Fruit fly (Drosophila melanogaster) whole organism, embryonic: Measurements from ENCODE around the gene Atf3.

Experiments used
- ATbp ChIP-seq: fragments of 200-800 bp; sonication (Bioruptor generic); optimal IDR thresholded peaks from 2 replicates; lab custom pipeline; 2017; ENCODE audit warnings: missing biosample characterization, mild to moderate bottlenecking, missing genetic modification characterization, missing genetic modification reagents
- Abd-B ChIP-seq: fragments of 200-800 bp; sonication (Bioruptor generic); optimal IDR thresholded peaks from 2 replicates; lab custom pipeline; 2018; ENCODE audit warnings: missing biosample characterization, mild to moderate bottlenecking, missing genetic modification characterization, moderate library complexity
- Blimp-1 ChIP-seq: fragments of 200-800 bp; sonication (Bioruptor generic); optimal IDR thresholded peaks from 3 replicates; lab custom pipeline; 2018; ENCODE audit warnings: missing biosample characterization, missing genetic modification characterization, mild to moderate bottlenecking, moderate library complexity, missing genetic modification reagents
- CG1024 ChIP-seq: fragments of 200-800 bp; sonication (Bioruptor generic); IDR thresholded peaks from 2 replicates; pipeline ENCODE4 v1.3.6; 2022; ENCODE audit warnings: missing biosample characterization, missing genetic modification characterization
- CG11247 ChIP-seq: fragments of 200-800 bp; sonication (Bioruptor generic); IDR thresholded peaks from 2 replicates; pipeline ENCODE4 v1.3.6; 2022; ENCODE audit warnings: missing biosample characterization, missing genetic modification characterization
- CG12769 ChIP-seq: fragments of 200-800 bp; sonication (Bioruptor generic); optimal IDR thresholded peaks from 2 replicates; lab custom pipeline; 2019; ENCODE audit warnings: missing biosample characterization, mild to moderate bottlenecking, missing genetic modification characterization, moderate library complexity
- CG12942 ChIP-seq: fragments of 200-800 bp; sonication (Bioruptor generic); optimal IDR thresholded peaks from 3 replicates; lab custom pipeline; 2016; ENCODE audit warnings: missing biosample characterization, missing genetic modification characterization
- CG13424 ChIP-seq: fragments of 200-800 bp; sonication (Bioruptor generic); optimal IDR thresholded peaks from 2 replicates; lab custom pipeline; 2019; ENCODE audit warnings: missing biosample characterization, mild to moderate bottlenecking, missing genetic modification characterization, moderate library complexity
- CG14667 ChIP-seq: fragments of 200-800 bp; sonication (Bioruptor generic); IDR thresholded peaks from 2 replicates; pipeline ENCODE4 v1.3.6; 2022; ENCODE audit warnings: missing biosample characterization, missing genetic modification characterization
- CG14860 ChIP-seq: fragments of 200-800 bp; sonication (Bioruptor generic); IDR thresholded peaks from 3 replicates; pipeline ENCODE4 v1.3.6; 2022; ENCODE audit warnings: missing biosample characterization, missing genetic modification characterization; ENCODE audit not compliant: partially characterized antibody
- CG1647 ChIP-seq: fragments of 200-800 bp; sonication (Bioruptor generic); optimal IDR thresholded peaks from 3 replicates; lab custom pipeline; 2016; ENCODE audit warnings: missing biosample characterization, missing genetic modification characterization
- CG17359 ChIP-seq: fragments of 200-800 bp; sonication (Bioruptor generic); optimal IDR thresholded peaks from 3 replicates; lab custom pipeline; 2018; ENCODE audit warnings: missing biosample characterization, mild to moderate bottlenecking, missing genetic modification characterization, moderate library complexity
- CG2199 ChIP-seq: fragments of 200-800 bp; sonication (Bioruptor generic); IDR thresholded peaks from 3 replicates; pipeline ENCODE4 v1.3.6; 2022; ENCODE audit warnings: missing biosample characterization, missing genetic modification characterization
- CG2875 ChIP-seq: fragments of 200-800 bp; sonication (Bioruptor generic); optimal IDR thresholded peaks from 2 replicates; lab custom pipeline; 2017; ENCODE audit warnings: missing biosample characterization, mild to moderate bottlenecking, missing genetic modification characterization, missing genetic modification reagents
- CG2889 ChIP-seq: fragments of 200-800 bp; sonication (Bioruptor generic); IDR thresholded peaks from 3 replicates; pipeline ENCODE4 v1.3.6; 2022; ENCODE audit warnings: missing biosample characterization, missing genetic modification characterization
- CG34224 ChIP-seq: fragments of 200-800 bp; sonication (Bioruptor generic); IDR thresholded peaks from 3 replicates; pipeline ENCODE4 v1.3.6; 2022; ENCODE audit warnings: missing biosample characterization, missing genetic modification characterization; ENCODE audit not compliant: partially characterized antibody
- CG4282 ChIP-seq: fragments of 200-800 bp; sonication (Bioruptor generic); optimal IDR thresholded peaks from 2 replicates; lab custom pipeline; 2016; ENCODE audit warnings: missing biosample characterization, missing genetic modification characterization
- CG6791 ChIP-seq: fragments of 200-800 bp; sonication (Bioruptor generic); IDR thresholded peaks from 3 replicates; pipeline ENCODE4 v1.3.6; 2022; ENCODE audit warnings: missing biosample characterization, missing genetic modification characterization; ENCODE audit not compliant: partially characterized antibody
- CG6854 ChIP-seq: fragments of 200-800 bp; sonication (Bioruptor generic); optimal IDR thresholded peaks from 3 replicates; lab custom pipeline; 2017; ENCODE audit warnings: missing biosample characterization, mild to moderate bottlenecking, missing genetic modification characterization
- ERR ChIP-seq: fragments of 200-800 bp; sonication (Bioruptor generic); optimal IDR thresholded peaks from 2 replicates; lab custom pipeline; 2016; ENCODE audit warnings: missing biosample characterization, missing genetic modification characterization
- Fer3 ChIP-seq: fragments of 200-800 bp; sonication (Bioruptor generic); optimal IDR thresholded peaks from 2 replicates; lab custom pipeline; 2018; ENCODE audit warnings: missing biosample characterization, mild to moderate bottlenecking, missing genetic modification characterization, moderate library complexity
- HLH4C ChIP-seq: fragments of 200-800 bp; sonication (Bioruptor generic); IDR thresholded peaks from 3 replicates; pipeline ENCODE4 v1.3.6; 2022; ENCODE audit warnings: missing biosample characterization, missing genetic modification characterization; ENCODE audit not compliant: partially characterized antibody
- Myb ChIP-seq: fragments of 200-800 bp; sonication (Bioruptor generic); optimal IDR thresholded peaks from 2 replicates; lab custom pipeline; 2016; ENCODE audit warnings: missing biosample characterization, missing genetic modification characterization
- NC2α ChIP-seq: fragments of 200-800 bp; sonication (Bioruptor generic); optimal IDR thresholded peaks from 2 replicates; lab custom pipeline; 2016; ENCODE audit warnings: missing biosample characterization, missing genetic modification characterization
- PHDP ChIP-seq: fragments of 200-800 bp; sonication (Bioruptor generic); optimal IDR thresholded peaks from 3 replicates; lab custom pipeline; 2018; ENCODE audit warnings: missing biosample characterization, mild to moderate bottlenecking, missing genetic modification characterization, moderate library complexity
- Rfx ChIP-seq: fragments of 200-800 bp; sonication (Bioruptor generic); IDR thresholded peaks from 2 replicates; pipeline ENCODE4 v1.3.6; 2022; ENCODE audit warnings: missing biosample characterization, missing genetic modification characterization
- Scr ChIP-seq: fragments of 200-800 bp; sonication (Bioruptor generic); IDR thresholded peaks from 2 replicates; pipeline ENCODE4 v1.3.6; 2022; ENCODE audit warnings: missing biosample characterization, missing genetic modification characterization; ENCODE audit not compliant: partially characterized antibody
- Stat92E ChIP-seq, 3 experiments: fragments of >200 bp in 2 of 3; fragments of 200-800 bp in 1 of 3; sonication (Bioruptor generic) in 1 of 3; optimal IDR thresholded peaks; 2 replicates each; lab custom pipeline; 2017 to 2019; ENCODE audit warnings: missing biosample characterization in 3 of 3, missing genetic modification characterization in 3 of 3, mild to moderate bottlenecking in 1 of 3, moderate library complexity in 1 of 3
- Tbp ChIP-seq: fragments of >200 bp; optimal IDR thresholded peaks from 2 replicates; lab custom pipeline; 2018; ENCODE audit warnings: missing biosample characterization, missing genetic modification characterization
- bbx ChIP-seq: fragments of 200-800 bp; sonication (Bioruptor generic); IDR thresholded peaks from 2 replicates; pipeline ENCODE4 v1.3.6; 2022; ENCODE audit warnings: missing biosample characterization, missing genetic modification characterization; ENCODE audit not compliant: partially characterized antibody
- caup ChIP-seq: fragments of 200-800 bp; sonication (Bioruptor generic); optimal IDR thresholded peaks from 3 replicates; lab custom pipeline; 2017; ENCODE audit warnings: missing biosample characterization, mild to moderate bottlenecking, missing genetic modification characterization, moderate library complexity; ENCODE audit not compliant: severe bottlenecking
- cg ChIP-seq: fragments of 200-800 bp; sonication (Bioruptor generic); optimal IDR thresholded peaks from 3 replicates; lab custom pipeline; 2019; ENCODE audit warnings: missing biosample characterization, mild to moderate bottlenecking, missing genetic modification characterization, moderate library complexity
- corto ChIP-seq: fragments of 200-800 bp; sonication (Bioruptor generic); optimal IDR thresholded peaks from 2 replicates; lab custom pipeline; 2016; ENCODE audit warnings: missing biosample characterization, mild to moderate bottlenecking, missing genetic modification characterization, moderate library complexity
- cwo ChIP-seq: fragments of 200-800 bp; sonication (Bioruptor generic); optimal IDR thresholded peaks from 3 replicates; lab custom pipeline; 2017; ENCODE audit warnings: missing biosample characterization, missing genetic modification characterization, mild to moderate bottlenecking, moderate library complexity, missing genetic modification reagents
- disco-r ChIP-seq: fragments of 200-800 bp; sonication (Bioruptor generic); optimal IDR thresholded peaks from 2 replicates; lab custom pipeline; 2016; ENCODE audit warnings: missing biosample characterization, missing genetic modification characterization
- esg ChIP-seq: fragments of 200-800 bp; sonication (Bioruptor generic); conservative IDR thresholded peaks from 2 replicates; pipeline ENCODE4 v1.3.6; 2022; ENCODE audit warnings: missing biosample characterization, missing genetic modification characterization
- exex ChIP-seq: fragments of 200-800 bp; sonication (Bioruptor generic); optimal IDR thresholded peaks from 4 replicates; lab custom pipeline; 2018; ENCODE audit warnings: missing biosample characterization, mild to moderate bottlenecking, missing genetic modification characterization, moderate library complexity
- fd3F ChIP-seq: fragments of 200-800 bp; sonication (Bioruptor generic); optimal IDR thresholded peaks from 2 replicates; lab custom pipeline; 2018; ENCODE audit warnings: missing biosample characterization, mild to moderate bottlenecking, missing genetic modification characterization, moderate library complexity
- ken ChIP-seq: fragments of 200-800 bp; sonication (Bioruptor generic); IDR thresholded peaks from 3 replicates; pipeline ENCODE4 v1.3.6; 2022; ENCODE audit warnings: missing biosample characterization, missing genetic modification characterization
- mam ChIP-seq: fragments of 200-800 bp; sonication (Bioruptor generic); optimal IDR thresholded peaks from 3 replicates; lab custom pipeline; 2016; ENCODE audit warnings: missing biosample characterization, missing genetic modification characterization
- mirr ChIP-seq: fragments of 200-800 bp; sonication (Bioruptor generic); optimal IDR thresholded peaks from 3 replicates; lab custom pipeline; 2018; ENCODE audit warnings: missing biosample characterization, mild to moderate bottlenecking, missing genetic modification characterization
- pan ChIP-seq, 4 experiments: fragments of >200 bp in 3 of 4; fragments of 200-800 bp in 1 of 4; sonication (Bioruptor generic) in 1 of 4; optimal IDR thresholded peaks in 3 of 4; IDR thresholded peaks in 1 of 4; 2 replicates each; pipeline versions ENCODE4 v1.3.6 to Lab custom; 2017 to 2022; ENCODE audit warnings: missing biosample characterization in 2 of 4, missing genetic modification characterization in 2 of 4, mixed read lengths in 1 of 4
- salm ChIP-seq: fragments of 200-800 bp; sonication (Bioruptor generic); optimal IDR thresholded peaks from 2 replicates; lab custom pipeline; 2018; ENCODE audit warnings: missing biosample characterization, mild to moderate bottlenecking, missing genetic modification characterization
- sd ChIP-seq: fragments of 200-800 bp; sonication (Bioruptor generic); optimal IDR thresholded peaks from 3 replicates; lab custom pipeline; 2018; ENCODE audit warnings: missing biosample characterization, mild to moderate bottlenecking, missing genetic modification characterization, moderate library complexity
- tll ChIP-seq, 2 experiments: fragments of 200-800 bp in 1 of 2; fragments of >200 bp in 1 of 2; sonication (Bioruptor generic) in 1 of 2; optimal IDR thresholded peaks; 2 replicates each; lab custom pipeline; 2017 to 2019; ENCODE audit warnings: missing biosample characterization in 2 of 2, missing genetic modification characterization in 2 of 2, mild to moderate bottlenecking in 1 of 2, moderate library complexity in 1 of 2
- unc-4 ChIP-seq: fragments of 200-800 bp; sonication (Bioruptor generic); IDR thresholded peaks from 2 replicates; pipeline ENCODE4 v1.3.6; 2022; ENCODE audit warnings: missing biosample characterization, missing genetic modification characterization; ENCODE audit not compliant: partially characterized antibody
- zen ChIP-seq: fragments of 200-800 bp; sonication (Bioruptor generic); optimal IDR thresholded peaks from 3 replicates; lab custom pipeline; 2018; ENCODE audit warnings: missing biosample characterization, mild to moderate bottlenecking, missing genetic modification characterization, moderate library complexity
- zen2 ChIP-seq: fragments of 200-800 bp; sonication (Bioruptor generic); IDR thresholded peaks from 3 replicates; pipeline ENCODE4 v1.3.6; 2022; ENCODE audit warnings: missing biosample characterization, missing genetic modification characterization; ENCODE audit not compliant: partially characterized antibody

Atf3 gene

DNA sequence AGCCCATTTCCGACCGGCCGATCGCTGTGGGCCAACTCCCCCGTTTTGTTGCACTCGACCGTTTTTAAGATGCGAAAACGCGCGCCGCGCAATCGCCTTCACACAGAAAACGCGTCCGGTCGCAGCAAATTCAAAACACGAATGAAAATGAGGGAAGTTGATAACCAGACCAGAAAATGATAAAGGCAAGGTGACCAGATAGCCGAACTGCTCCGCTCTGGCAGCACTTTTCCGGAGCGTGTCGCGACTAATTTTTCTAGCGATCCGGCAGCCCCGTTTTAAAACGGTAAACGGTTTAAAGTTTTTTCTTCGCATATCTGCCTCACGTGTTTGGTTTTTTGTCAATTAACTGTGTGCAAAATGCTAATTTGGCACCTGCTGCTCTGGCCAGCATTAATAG is 47.1 kb upstream of the Atf3 start, which contains the start of gene DAAM (continued):
- TF ChIP-seq CG34224 (GFP tag; lab: Robert Waterston, UW) (no peak), caup (GFP tag; lab: Kevin White, UChicago) (peak; percentile 79), cg (GFP tag; lab: Kevin White, UChicago) (no peak), exex (tag; lab: Kevin White, UChicago) (no peak), CG1024 (no peak), zen2 (GFP tag; lab: Robert Waterston, UW) (no peak), Stat92E (GFP tag; optimal IDR thresholded peaks at IDR 0.05; lab: Kevin White, UChicago) (no peak), ken (GFP tag; lab: Robert Waterston, UW) (peak; percentile 63; the same call in 2 of the 3 replicates), fd3F (peak; percentile 23), unc-4 (GFP tag; lab: Robert Waterston, UW) (peak; percentile 41), HLH4C (GFP tag; lab: Robert Waterston, UW) (peak; percentile 55), CG14667 (GFP tag; lab: Robert Waterston, UW) (no peak), Myb (peak; percentile 99), mam (peak; percentile 1), Scr (GFP tag; lab: Robert Waterston, UW) (0 out of 2 replicates have a peak, but pooled peaks have one; percentile 29), zen (peak; percentile 29), Tbp (GFP tag; lab: Kevin White, UChicago) (no peak), CG6854 (GFP tag; lab: Kevin White, UChicago) (peak; percentile 28), NC2α (GFP tag; lab: Kevin White, UChicago) (no peak), CG2889 (GFP tag; lab: Robert Waterston, UW) (no peak), ERR (no peak), CG1647 (GFP tag; lab: Kevin White, UChicago) (peak; percentile 49), sd (tag; lab: Kevin White, UChicago) (no peak), CG4282 (GFP tag; lab: Kevin White, UChicago) (peak; percentile 28), CG17359 (tag; lab: Kevin White, UChicago) (peak; percentile 6), salm (no peak), pan (optimal IDR thresholded peaks at IDR 0.05; lab: Kevin White, UChicago) (no peak), pan (GFP tag; optimal IDR thresholded peaks at IDR 0.05 in 1 of 2, IDR thresholded peaks at IDR 0.05 in 1 of 2) (no peak), CG2199 (peak; percentile 80; the same call in 2 of the 3 replicates), cwo (peak; percentile 18), bbx (GFP tag; lab: Robert Waterston, UW) (peak; percentile 63; the same call in 1 of the 2 replicates), PHDP (no peak), corto (no peak), CG12942 (no peak), disco-r (GFP tag; lab: Kevin White, UChicago) (peak; percentile 7), esg (GFP tag; lab: Robert Waterston, UW) (no peak), CG13424 (tag; lab: Kevin White, UChicago) (no peak), mirr (GFP tag; lab: Kevin White, UChicago) (peak; percentile 46), ATbp (GFP tag; lab: Kevin White, UChicago) (no peak), CG12769 (tag; lab: Kevin White, UChicago) (no peak), Blimp-1 (GFP tag; lab: Kevin White, UChicago) (no peak), CG6791 (GFP tag; lab: Robert Waterston, UW) (0 out of 3 replicates have a peak, but pooled peaks have one; percentile 30), tll (GFP tag; optimal IDR thresholded peaks at IDR 0.05; lab: Kevin White, UChicago) (no peak), Fer3 (tag; lab: Kevin White, UChicago) (no peak), Abd-B (GFP tag; lab: Kevin White, UChicago) (no peak), CG2875 (GFP tag; lab: Kevin White, UChicago) (no peak), Rfx (GFP tag; lab: Robert Waterston, UW) (peak; percentile 78), CG14860 (GFP tag; lab: Robert Waterston, UW) (no peak), CG11247 (GFP tag; lab: Robert Waterston, UW) (0 out of 2 replicates have a peak, but pooled peaks have one; percentile 27)
